Worm (Caenorhabditis elegans): ENCODE data around the gene sups-1.

DNA sequence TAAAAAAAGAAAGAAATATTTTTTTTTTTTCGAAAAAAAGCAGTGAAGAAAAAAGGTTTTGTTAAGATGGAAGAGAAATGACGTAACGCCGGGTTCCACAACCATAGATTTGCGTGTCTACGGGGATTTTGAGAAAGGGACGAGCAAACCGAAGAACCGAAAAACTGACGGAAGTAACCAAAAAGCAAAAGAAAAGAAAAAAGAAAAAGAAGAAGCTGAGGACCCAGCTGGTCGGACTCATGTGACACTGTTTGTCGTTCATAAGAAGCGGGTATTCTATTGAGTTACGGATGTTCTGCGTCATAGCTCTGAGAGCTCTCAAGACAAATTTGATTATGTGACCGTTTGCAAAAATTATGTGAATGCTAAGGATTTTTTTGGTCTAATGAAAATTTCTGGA lies 21.2 kb upstream of the sups-1 start:
- TF ChIP-seq flt-1 (GFP tag; IDR thresholded peaks at IDR 0.05) (no peak), ref-1 (GFP tag; conservative IDR thresholded peaks at IDR 0.05) (no peak)
